Fruit fly (Drosophila melanogaster): Measurements from ENCODE around the gene CG13674.

dm6 chr3L:8228924-8229323, 10.1 kb upstream of the CG13674 start, which contains the start of gene eIF4E3:
- no peak for TF ChIP-seq fd96Ca (GFP tag; IDR thresholded peaks at IDR 0.05)
- no peak for TF ChIP-seq D1 (tag; optimal IDR thresholded peaks at IDR 0.05)
- TF ChIP-seq Ets98B (GFP tag; IDR thresholded peaks at IDR 0.05) = no peak
- no peak for TF ChIP-seq rn (GFP tag; IDR thresholded peaks at IDR 0.05)
- TF ChIP-seq CG8159 (tag; optimal IDR thresholded peaks at IDR 0.05) = no peak
- no peak for TF ChIP-seq CG34367 (tag; optimal IDR thresholded peaks at IDR 0.05)
- TF ChIP-seq CG32121 (GFP tag; IDR thresholded peaks at IDR 0.05) = no peak
- no peak for TF ChIP-seq EcR (GFP tag; optimal IDR thresholded peaks at IDR 0.05)
- TF ChIP-seq CG12605 (GFP tag; IDR thresholded peaks at IDR 0.05) = no peak
- no peak for TF ChIP-seq Pif1B (GFP tag; optimal IDR thresholded peaks at IDR 0.05)
- no peak for TF ChIP-seq CG4496 (GFP tag; IDR thresholded peaks at IDR 0.05)
- no peak for TF ChIP-seq CG17806 (tag; optimal IDR thresholded peaks at IDR 0.05)
- no peak for TF ChIP-seq CG10348 (GFP tag; IDR thresholded peaks at IDR 0.05)
- TF ChIP-seq CG9948 (tag; optimal IDR thresholded peaks at IDR 0.05) = no peak
